Worm (Caenorhabditis elegans) whole organism, late embryonic: Measurements from ENCODE around the gene idpb-2.

Source experiments
- F13H6.1 ChIP-seq: sonication (generic microtip); optimal IDR thresholded peaks from 2 replicates; lab custom pipeline; 2016; ENCODE audit warnings: missing genetic modification characterization, missing compliant biosample characterization
- T23F11.4 ChIP-seq: fragments of 200-800 bp; sonication (Bioruptor generic); optimal IDR thresholded peaks from 2 replicates; lab custom pipeline; 2018; ENCODE audit warnings: mild to moderate bottlenecking, missing genetic modification characterization, missing compliant biosample characterization
- ceh-34 ChIP-seq: sonication (generic microtip); optimal IDR thresholded peaks from 2 replicates; lab custom pipeline; 2016; ENCODE audit warnings: mild to moderate bottlenecking, missing genetic modification characterization, missing compliant biosample characterization
- ceh-45 ChIP-seq: fragments of 200-800 bp; sonication (Bioruptor generic); IDR thresholded peaks from 2 replicates; pipeline ENCODE4 v1.3.6; 2022; ENCODE audit warnings: missing genetic modification reagents, missing genetic modification characterization, missing compliant biosample characterization
- fkh-10 ChIP-seq: fragments of 150-350 bp; optimal IDR thresholded peaks from 2 replicates; lab custom pipeline; 2014; ENCODE audit warnings: missing biosample characterization, missing genetic modification reagents, missing genetic modification characterization
- madf-2 ChIP-seq: sonication (generic microtip); optimal IDR thresholded peaks from 2 replicates; lab custom pipeline; 2017; ENCODE audit warnings: missing genetic modification characterization, missing compliant biosample characterization
- nhr-11 ChIP-seq: fragments of 150-350 bp; optimal IDR thresholded peaks from 2 replicates; lab custom pipeline; 2014; ENCODE audit warnings: missing biosample characterization, missing genetic modification characterization
- sox-2 ChIP-seq: fragments of 200-800 bp; sonication (Bioruptor generic); IDR thresholded peaks from 2 replicates; pipeline ENCODE4 v1.3.6; 2022; ENCODE audit warnings: missing genetic modification reagents, missing genetic modification characterization, missing compliant biosample characterization
- unc-55 ChIP-seq: sonication (generic microtip); optimal IDR thresholded peaks from 2 replicates; lab custom pipeline; 2017; ENCODE audit warnings: missing biosample characterization, missing genetic modification reagents, missing genetic modification characterization

ce11 chrII:5093945-5094344 lies 24.5 kb upstream of the idpb-2 start, which contains the start of gene C04G6.13:
- TF ChIP-seq F13H6.1 (tag; lab: Kevin White, UChicago), result no peak
- no peak for TF ChIP-seq ceh-34
- no peak for TF ChIP-seq sox-2 (GFP tag; lab: Robert Waterston, UW)
- TF ChIP-seq ceh-45 (GFP tag; lab: Robert Waterston, UW), result no peak
- TF ChIP-seq T23F11.4 (GFP tag; lab: Kevin White, UChicago), result no peak
- no peak for TF ChIP-seq madf-2 (tag; lab: Kevin White, UChicago)
- no peak for TF ChIP-seq unc-55
- TF ChIP-seq fkh-10 (GFP tag; lab: Kevin White, UChicago), result no peak
- TF ChIP-seq nhr-11 (tag; lab: Kevin White, UChicago), result no peak
